Worm (Caenorhabditis elegans): ENCODE measurements around the gene F33G12.6.

- TF ChIP-seq mxl-1 (tag; optimal IDR thresholded peaks at IDR 0.05) = no peak
- TF ChIP-seq unc-62 (GFP tag; optimal IDR thresholded peaks at IDR 0.05) = no peak
- no peak for TF ChIP-seq ama-1 (optimal IDR thresholded peaks at IDR 0.05)
- no peak for TF ChIP-seq ama-1 (GFP tag; optimal IDR thresholded peaks at IDR 0.05)
- no peak for TF ChIP-seq gei-17 (GFP tag; optimal IDR thresholded peaks at IDR 0.05)
- no peak for TF ChIP-seq xnd-1 (tag; optimal IDR thresholded peaks at IDR 0.05)
- no peak for TF ChIP-seq sea-2 (GFP tag; IDR thresholded peaks at IDR 0.05)
- TF ChIP-seq Y95B8A.8 (GFP tag; IDR thresholded peaks at IDR 0.05) = no peak
- peak; percentile 49; the same call in 1 of the 2 replicates for TF ChIP-seq rcor-1 (GFP tag; IDR thresholded peaks at IDR 0.05)
- TF ChIP-seq bed-1 (GFP tag; IDR thresholded peaks at IDR 0.05) = no peak
- TF ChIP-seq ets-4 (GFP tag; optimal IDR thresholded peaks at IDR 0.05) = no peak
Observed at ce11 chrII:5056254-5056653, 6.5 kb downstream of the F33G12.6 start.

All from whole organism, young adult.